Fruit fly (Drosophila melanogaster) whole organism, prepupa: ENCODE results near the gene CG11980.
A peak's percentile ranks its signal among the peaks of the same experiment; 100 is the strongest.

Experiments
- Blimp-1 ChIP-seq: fragments of 200-800 bp; sonication (Bioruptor generic); optimal IDR thresholded peaks from 3 replicates; lab custom pipeline; 2017; ENCODE audit warnings: missing biosample characterization, missing genetic modification characterization, mild to moderate bottlenecking, moderate library complexity, missing genetic modification reagents
- CG10669 ChIP-seq: fragments of 200-800 bp; sonication (Bioruptor generic); optimal IDR thresholded peaks from 3 replicates; lab custom pipeline; 2018; ENCODE audit warnings: missing biosample characterization, mild to moderate bottlenecking, missing genetic modification characterization, moderate library complexity
- CG11294 ChIP-seq: fragments of 200-800 bp; sonication (Bioruptor generic); IDR thresholded peaks from 2 replicates; pipeline ENCODE4 v1.3.6; 2022; ENCODE audit warnings: missing biosample characterization, missing genetic modification characterization
- CG11762 ChIP-seq: fragments of 200-800 bp; sonication (Bioruptor generic); optimal IDR thresholded peaks from 3 replicates; lab custom pipeline; 2016; ENCODE audit warnings: missing biosample characterization, missing genetic modification characterization; ENCODE audit not compliant: insufficient read depth
- CG11902 ChIP-seq: fragments of 200-800 bp; sonication (Bioruptor generic); optimal IDR thresholded peaks from 3 replicates; lab custom pipeline; 2016; ENCODE audit warnings: missing biosample characterization, missing genetic modification characterization
- CG15336 ChIP-seq: fragments of 200-800 bp; sonication (Bioruptor generic); IDR thresholded peaks from 2 replicates; pipeline ENCODE4 v1.3.6; 2022; ENCODE audit warnings: missing biosample characterization, missing genetic modification characterization
- CG1621 ChIP-seq: fragments of 200-800 bp; sonication (Bioruptor generic); optimal IDR thresholded peaks from 3 replicates; lab custom pipeline; 2018; ENCODE audit warnings: missing biosample characterization, mild to moderate bottlenecking, missing genetic modification characterization
- CG16779 ChIP-seq: fragments of 200-800 bp; sonication (Bioruptor generic); optimal IDR thresholded peaks from 3 replicates; lab custom pipeline; 2017; ENCODE audit warnings: missing biosample characterization, mild to moderate bottlenecking, missing genetic modification characterization
- CG3032 ChIP-seq: fragments of 200-800 bp; optimal IDR thresholded peaks from 2 replicates; lab custom pipeline; 2019; ENCODE audit warnings: missing biosample characterization, mild to moderate bottlenecking, missing genetic modification characterization, moderate library complexity
- CG31627 ChIP-seq: fragments of 200-800 bp; sonication (Bioruptor generic); optimal IDR thresholded peaks from 3 replicates; lab custom pipeline; 2016; ENCODE audit warnings: missing biosample characterization, missing genetic modification characterization
- CG32006 ChIP-seq: fragments of 200-800 bp; sonication (Bioruptor generic); optimal IDR thresholded peaks from 3 replicates; lab custom pipeline; 2017; ENCODE audit warnings: missing biosample characterization, mild to moderate bottlenecking, missing genetic modification characterization
- CG4318 ChIP-seq: fragments of 200-800 bp; sonication (Bioruptor generic); optimal IDR thresholded peaks from 3 replicates; lab custom pipeline; 2017; ENCODE audit warnings: missing biosample characterization, mild to moderate bottlenecking, missing genetic modification characterization
- CG6163 ChIP-seq: fragments of 200-800 bp; sonication (Bioruptor generic); IDR thresholded peaks from 3 replicates; pipeline ENCODE4 v1.3.6; 2022; ENCODE audit warnings: missing biosample characterization, missing genetic modification characterization
- CG6854 ChIP-seq: fragments of 200-800 bp; sonication (Bioruptor generic); optimal IDR thresholded peaks from 2 replicates; lab custom pipeline; 2017; ENCODE audit warnings: missing biosample characterization, mild to moderate bottlenecking, missing genetic modification characterization
- CG7368 ChIP-seq: fragments of 200-800 bp; sonication (Bioruptor generic); optimal IDR thresholded peaks from 3 replicates; lab custom pipeline; 2016; ENCODE audit warnings: missing biosample characterization, missing genetic modification characterization
- CG8119 ChIP-seq: fragments of 200-800 bp; sonication (Bioruptor generic); IDR thresholded peaks from 3 replicates; pipeline ENCODE4 v1.3.6; 2022; ENCODE audit warnings: missing biosample characterization, missing genetic modification characterization
- CG8319 ChIP-seq: fragments of 200-800 bp; sonication (Bioruptor generic); optimal IDR thresholded peaks from 3 replicates; lab custom pipeline; 2016; ENCODE audit warnings: missing biosample characterization, missing genetic modification characterization
- Eip75B ChIP-seq: fragments of 200-800 bp; sonication (Bioruptor generic); optimal IDR thresholded peaks from 3 replicates; lab custom pipeline; 2016; ENCODE audit warnings: missing biosample characterization, missing genetic modification characterization
- Eip78C ChIP-seq: fragments of 200-800 bp; sonication (Bioruptor generic); peaks from one replicate; lab custom pipeline; 2016; ENCODE audit warnings: missing biosample characterization, missing genetic modification characterization
- Ets21C ChIP-seq: fragments of 200-800 bp; sonication (Bioruptor generic); optimal IDR thresholded peaks from 3 replicates; lab custom pipeline; 2016; ENCODE audit warnings: missing biosample characterization, missing genetic modification characterization
- Hr38 ChIP-seq: sonication (Bioruptor generic); optimal IDR thresholded peaks from 2 replicates; lab custom pipeline; 2016; ENCODE audit warnings: missing biosample characterization, missing genetic modification characterization
- Hr39 ChIP-seq: fragments of 200-800 bp; sonication (Bioruptor generic); optimal IDR thresholded peaks from 2 replicates; lab custom pipeline; 2016; ENCODE audit warnings: missing biosample characterization, missing genetic modification characterization
- Hr4 ChIP-seq: fragments of 200-800 bp; sonication (Bioruptor generic); optimal IDR thresholded peaks from 3 replicates; lab custom pipeline; 2016; ENCODE audit warnings: missing biosample characterization, missing genetic modification characterization
- Lpt ChIP-seq: fragments of 200-800 bp; sonication (Bioruptor generic); optimal IDR thresholded peaks from 3 replicates; lab custom pipeline; 2016; ENCODE audit warnings: missing biosample characterization, missing genetic modification characterization
- Met ChIP-seq: fragments of 200-800 bp; sonication (Bioruptor generic); optimal IDR thresholded peaks from 3 replicates; lab custom pipeline; 2016; ENCODE audit warnings: missing biosample characterization, missing genetic modification characterization
- OdsH ChIP-seq: fragments of 200-800 bp; sonication (Bioruptor generic); optimal IDR thresholded peaks from 3 replicates; lab custom pipeline; 2016; ENCODE audit warnings: missing biosample characterization, missing genetic modification characterization
- Smox ChIP-seq: fragments of 200-800 bp; sonication (Bioruptor generic); optimal IDR thresholded peaks from 3 replicates; lab custom pipeline; 2016; ENCODE audit warnings: missing biosample characterization, missing genetic modification characterization
- achi ChIP-seq: fragments of 200-800 bp; sonication (Bioruptor generic); optimal IDR thresholded peaks from 3 replicates; lab custom pipeline; 2016; ENCODE audit warnings: missing biosample characterization, missing genetic modification characterization
- acj6 ChIP-seq: fragments of 200-800 bp; sonication (Bioruptor generic); optimal IDR thresholded peaks from 3 replicates; lab custom pipeline; 2016; ENCODE audit warnings: missing biosample characterization, missing genetic modification characterization
- dsx ChIP-seq: fragments of 200-800 bp; optimal IDR thresholded peaks from 3 replicates; lab custom pipeline; 2019; ENCODE audit warnings: missing biosample characterization, mild to moderate bottlenecking, missing genetic modification characterization, moderate library complexity; ENCODE audit not compliant: poor library complexity, severe bottlenecking
- eg ChIP-seq: fragments of 200-800 bp; sonication (Bioruptor generic); IDR thresholded peaks from 3 replicates; pipeline ENCODE4 v1.3.6; 2022; ENCODE audit warnings: missing biosample characterization, missing genetic modification characterization
- fd59A ChIP-seq: fragments of 200-800 bp; sonication (Bioruptor generic); optimal IDR thresholded peaks from 2 replicates; lab custom pipeline; 2017; ENCODE audit warnings: missing biosample characterization, mild to moderate bottlenecking, missing genetic modification characterization, missing genetic modification reagents
- fkh ChIP-seq: fragments of 200-800 bp; sonication (Bioruptor generic); optimal IDR thresholded peaks from 3 replicates; lab custom pipeline; 2017; ENCODE audit warnings: missing biosample characterization, mild to moderate bottlenecking, missing genetic modification characterization, moderate library complexity
- lz ChIP-seq: fragments of 200-800 bp; sonication (Bioruptor generic); optimal IDR thresholded peaks from 3 replicates; lab custom pipeline; 2016; ENCODE audit warnings: missing biosample characterization, missing genetic modification characterization
- net ChIP-seq: fragments of 200-800 bp; sonication (Bioruptor generic); optimal IDR thresholded peaks from 3 replicates; lab custom pipeline; 2016; ENCODE audit warnings: missing biosample characterization, missing genetic modification characterization
- pdm3 ChIP-seq: fragments of 200-800 bp; sonication (Bioruptor generic); optimal IDR thresholded peaks from 3 replicates; lab custom pipeline; 2016; ENCODE audit warnings: missing biosample characterization, missing genetic modification characterization
- salr ChIP-seq, 2 experiments: fragments of 200-800 bp; sonication (Bioruptor generic); optimal IDR thresholded peaks; 3 replicates each; lab custom pipeline; 2016 to 2018; ENCODE audit warnings: missing biosample characterization in 2 of 2, missing genetic modification characterization in 2 of 2, mild to moderate bottlenecking in 1 of 2
- spab ChIP-seq: fragments of 200-800 bp; sonication (Bioruptor generic); optimal IDR thresholded peaks from 2 replicates; lab custom pipeline; 2017; ENCODE audit warnings: missing biosample characterization, mild to moderate bottlenecking, missing genetic modification characterization, missing genetic modification reagents
- svp ChIP-seq: fragments of 200-800 bp; sonication (Bioruptor generic); peaks from one replicate; lab custom pipeline; 2016; ENCODE audit warnings: missing biosample characterization, missing genetic modification characterization
- topi ChIP-seq: fragments of 200-800 bp; sonication (Bioruptor generic); optimal IDR thresholded peaks from 3 replicates; lab custom pipeline; 2016; ENCODE audit warnings: missing biosample characterization, missing genetic modification characterization
- vri ChIP-seq: fragments of 200-800 bp; sonication (Bioruptor generic); optimal IDR thresholded peaks from 3 replicates; lab custom pipeline; 2016; ENCODE audit warnings: missing biosample characterization, mild to moderate bottlenecking, missing genetic modification characterization

Gene CG11980

DNA sequence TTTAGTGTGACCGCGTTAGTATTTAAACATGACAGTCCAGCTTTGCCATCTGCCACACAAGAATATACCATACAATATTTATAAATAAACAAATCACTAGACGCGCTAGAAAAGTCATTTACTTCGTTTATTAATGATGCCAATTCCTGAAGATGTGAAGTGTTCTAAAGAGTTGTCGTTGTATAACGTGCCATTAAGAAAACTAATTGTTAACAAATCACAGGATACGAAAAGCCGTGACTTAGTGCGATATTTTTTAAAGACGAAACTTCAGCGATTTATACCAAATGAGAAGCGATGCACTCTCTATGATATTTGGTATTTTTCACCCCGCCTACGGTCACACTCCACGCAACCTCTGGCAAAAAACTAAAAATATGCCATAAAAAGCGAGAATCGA, 35.6 kb downstream of the CG11980 start, which contains the start of gene neur (continued):
- TF ChIP-seq topi (GFP tag; lab: Kevin White, UChicago), result peak; percentile 39
- peak; percentile 41 for TF ChIP-seq lz
- peak; percentile 80 for TF ChIP-seq Eip78C (GFP tag; lab: Kevin White, UChicago)
- no peak for TF ChIP-seq acj6 (GFP tag; lab: Kevin White, UChicago)
- TF ChIP-seq CG11902 (GFP tag; lab: Kevin White, UChicago), result no peak
- TF ChIP-seq CG10669 (GFP tag; lab: Kevin White, UChicago), result no peak
- no peak for TF ChIP-seq Ets21C (GFP tag; lab: Kevin White, UChicago)
- no peak for TF ChIP-seq CG1621
- TF ChIP-seq CG32006 (GFP tag; lab: Kevin White, UChicago), result no peak
- TF ChIP-seq Smox, result no peak
- TF ChIP-seq CG16779 (tag; lab: Kevin White, UChicago), result no peak

DNA sequence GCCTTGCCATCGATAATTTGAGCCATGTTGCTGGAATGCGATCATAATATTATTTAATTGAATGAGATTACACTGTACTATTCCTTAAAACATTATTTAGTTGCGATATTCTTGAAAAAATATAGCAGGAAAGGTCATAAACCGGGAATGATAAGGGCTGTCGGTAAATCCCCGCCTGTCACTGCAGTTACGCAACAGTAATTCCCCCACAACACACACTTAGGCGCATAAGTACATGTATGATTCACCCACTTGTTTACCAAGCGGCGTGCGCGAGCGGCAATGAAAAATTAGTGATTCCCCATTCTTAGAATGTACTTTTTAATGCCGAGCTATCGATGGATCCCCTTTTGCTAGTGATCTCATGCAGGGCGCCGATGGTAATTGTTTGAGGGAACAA, 39.8 kb downstream of the CG11980 start:
- TF ChIP-seq svp (GFP tag; lab: Kevin White, UChicago) (peak; percentile 91), spab (GFP tag; lab: Kevin White, UChicago) (no peak), CG11902 (GFP tag; lab: Kevin White, UChicago) (no peak), CG10669 (GFP tag; lab: Kevin White, UChicago) (no peak), net (GFP tag; lab: Kevin White, UChicago) (no peak), CG1621 (no peak), CG8119 (no peak), CG7368 (GFP tag; lab: Kevin White, UChicago) (no peak), vri (peak; percentile 99), fkh (peak; percentile 1)

DNA sequence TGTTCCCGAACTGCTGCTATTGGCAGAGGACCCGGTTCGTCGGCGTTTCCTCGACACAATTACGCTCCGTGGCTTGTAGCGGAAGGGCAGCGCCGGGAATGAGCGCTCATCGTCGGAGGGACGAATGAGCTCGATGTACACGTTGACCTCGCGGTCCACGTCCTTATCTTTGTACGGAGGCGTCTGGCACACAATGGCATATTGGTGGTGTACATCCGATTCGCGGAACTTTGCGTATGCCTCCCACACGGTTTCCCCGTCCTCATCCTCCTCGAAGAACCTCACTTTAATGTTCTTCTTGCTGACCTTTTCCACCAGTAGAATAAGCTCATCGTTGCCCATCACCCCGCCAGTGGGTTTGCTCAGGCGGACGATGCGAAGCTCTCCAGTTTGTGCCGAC, 41.9 kb downstream of the CG11980 start:
- TF ChIP-seq fd59A (GFP tag; lab: Kevin White, UChicago), result no peak
- no peak for TF ChIP-seq achi (GFP tag; lab: Kevin White, UChicago)
- no peak for TF ChIP-seq Lpt (GFP tag; lab: Kevin White, UChicago)
- TF ChIP-seq eg (GFP tag; lab: Robert Waterston, UW), result no peak
- peak; percentile 91 for TF ChIP-seq svp (GFP tag; lab: Kevin White, UChicago)
- TF ChIP-seq Blimp-1 (GFP tag; lab: Kevin White, UChicago), result no peak

DNA sequence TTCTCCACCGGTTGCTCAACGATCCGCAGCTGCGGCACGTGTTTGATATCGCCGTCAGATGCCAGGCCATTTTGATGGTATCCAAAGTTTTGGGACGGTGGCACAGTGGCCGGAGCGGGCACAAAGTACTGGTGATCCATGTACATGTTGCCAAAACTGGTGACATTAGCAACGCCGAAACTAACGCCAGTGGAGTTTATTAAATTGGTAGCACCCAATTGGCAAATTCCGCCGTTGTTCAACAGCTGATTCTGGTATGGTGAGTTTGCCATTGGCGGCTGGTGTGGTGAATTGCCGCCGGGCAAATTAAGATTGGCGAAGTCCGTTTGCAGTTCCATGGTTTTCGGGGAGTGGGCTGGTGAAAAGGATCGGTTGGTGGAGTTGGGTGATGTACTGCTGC, 43.1 kb downstream of the CG11980 start:
- peak; percentile 72 for TF ChIP-seq Eip78C (GFP tag; lab: Kevin White, UChicago)
- no peak for TF ChIP-seq CG4318 (GFP tag; lab: Kevin White, UChicago)
- TF ChIP-seq, all 60 proteins: peak for 1

DNA sequence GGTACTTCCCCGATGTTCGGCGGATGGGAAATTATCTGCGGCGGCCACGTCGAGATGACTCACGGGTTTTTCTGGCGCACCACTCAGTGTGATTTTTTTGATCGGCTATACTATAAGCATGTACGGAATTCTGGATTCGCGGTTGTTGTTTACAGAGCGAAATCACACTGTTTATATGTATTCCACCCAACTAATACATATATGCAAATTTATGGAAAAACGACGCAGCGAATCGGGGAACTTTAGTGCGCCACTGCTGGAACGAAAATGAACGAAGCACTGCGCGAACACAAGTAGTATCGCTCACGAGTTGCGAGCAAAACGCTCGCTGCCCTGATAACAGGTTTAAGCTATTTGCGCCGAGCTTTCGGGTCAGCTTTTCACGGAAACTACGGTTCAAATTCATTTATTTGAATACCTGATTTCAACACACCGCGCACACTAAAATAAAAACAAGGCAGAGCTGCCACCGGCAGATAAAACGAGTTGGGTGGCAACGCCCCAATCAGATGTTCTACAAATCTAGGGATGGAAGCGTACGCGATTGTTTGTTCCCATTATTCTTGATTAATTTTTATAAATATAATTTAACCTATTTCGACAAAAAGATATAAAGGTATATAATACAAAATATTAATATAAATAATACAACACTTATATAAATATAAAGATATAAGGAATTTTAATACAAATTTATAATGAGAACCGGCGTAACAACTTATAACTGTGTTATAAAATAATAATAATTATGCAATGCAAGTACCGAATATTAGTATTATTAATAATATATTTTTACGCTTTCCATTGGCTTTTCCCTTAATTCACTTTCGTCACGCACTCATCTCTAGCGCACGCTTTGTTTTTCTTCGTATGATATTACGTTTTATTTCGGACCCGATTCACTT, 44.0 kb downstream of the CG11980 start, which contains the start of gene Rel:
TSS of gene Rel (minus strand) at position 417 of the 905 bp plus-strand sequence.
- peak; percentile 81 for TF ChIP-seq CG3032 (tag; lab: Kevin White, UChicago)
- peak; percentile 27 for TF ChIP-seq Hr39 (GFP tag; lab: Kevin White, UChicago)
- TF ChIP-seq Met (GFP tag; lab: Kevin White, UChicago), result peak; percentile 23
- TF ChIP-seq CG11294, result no peak
- peak; percentile 76 for TF ChIP-seq Eip78C (GFP tag; lab: Kevin White, UChicago)
- no peak for TF ChIP-seq CG8319 (GFP tag; lab: Kevin White, UChicago)
- peak; percentile 21 for TF ChIP-seq pdm3 (GFP tag; lab: Kevin White, UChicago)
- no peak for TF ChIP-seq Ets21C (GFP tag; lab: Kevin White, UChicago)
- TF ChIP-seq Smox, result peak; percentile 15
- peak; percentile 62 for TF ChIP-seq OdsH
- TF ChIP-seq CG6854, result peak; percentile 90
- no peak for TF ChIP-seq CG10669 (GFP tag; lab: Kevin White, UChicago)
- peak; percentile 68 for TF ChIP-seq dsx
- no peak for TF ChIP-seq Hr38 (GFP tag; lab: Kevin White, UChicago)
- TF ChIP-seq svp (GFP tag; lab: Kevin White, UChicago), result peak; percentile 90
- TF ChIP-seq CG31627 (GFP tag; lab: Kevin White, UChicago), result peak; percentile 5
- TF ChIP-seq CG6163 (GFP tag; lab: Robert Waterston, UW), result no peak
- peak; percentile 40 for TF ChIP-seq Hr4 (GFP tag; lab: Kevin White, UChicago)
- TF ChIP-seq Eip75B (GFP tag; lab: Kevin White, UChicago), result peak; percentile 6
- no peak for TF ChIP-seq eg (GFP tag; lab: Robert Waterston, UW)
- peak; percentile 63 for TF ChIP-seq CG11762 (GFP tag; lab: Kevin White, UChicago)
- peak; percentile 16 for TF ChIP-seq lz
- no peak for TF ChIP-seq CG15336
- TF ChIP-seq Lpt (GFP tag; lab: Kevin White, UChicago), result no peak
- no peak for TF ChIP-seq salr (GFP tag; optimal IDR thresholded peaks at IDR 0.05; lab: Kevin White, UChicago)
